Fruit fly (Drosophila melanogaster): ENCODE data around the gene CG6867.

DNA sequence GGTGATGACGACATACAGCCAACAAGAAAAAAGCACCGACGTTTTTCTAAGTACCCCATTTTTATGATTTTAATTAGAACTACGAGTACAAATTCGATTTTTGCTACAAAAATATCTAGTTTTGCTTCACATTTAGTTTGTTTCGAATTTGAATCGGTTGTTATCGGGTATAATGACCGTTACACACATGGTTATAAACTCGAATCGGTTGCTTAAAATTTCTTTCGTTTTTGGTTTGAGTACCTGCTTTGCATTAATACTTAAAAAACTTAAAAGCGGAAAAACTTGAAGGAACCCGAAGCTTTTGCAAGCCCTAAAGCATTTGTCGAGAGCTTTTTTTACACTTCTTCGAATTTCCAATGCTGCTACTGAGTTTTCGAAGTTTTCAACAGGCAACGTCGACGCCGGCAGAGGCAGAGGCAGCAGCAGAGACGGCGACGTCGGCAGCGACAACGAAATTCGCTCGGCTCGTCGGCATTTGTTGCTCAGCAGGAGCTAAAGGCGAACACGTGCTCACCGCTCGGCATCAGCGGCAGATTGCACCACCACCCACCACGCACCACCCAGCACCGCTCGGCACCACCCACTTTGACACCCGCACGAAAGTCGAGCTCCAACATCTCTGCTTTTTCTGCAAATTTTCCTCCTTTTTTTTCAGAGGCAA, 5.1 kb upstream of the CG6867 start:
- no peak for TF ChIP-seq woc (GFP tag; optimal IDR thresholded peaks at IDR 0.05)
- no peak for TF ChIP-seq Dif (GFP tag; optimal IDR thresholded peaks at IDR 0.05; ENCODE audit: partially characterized antibody)
- no peak for TF ChIP-seq h (GFP tag; optimal IDR thresholded peaks at IDR 0.05)
- no peak for TF ChIP-seq usp (GFP tag; optimal IDR thresholded peaks at IDR 0.05)
- no peak for TF ChIP-seq psq (GFP tag; optimal IDR thresholded peaks at IDR 0.05)
- no peak for TF ChIP-seq fru (GFP tag; optimal IDR thresholded peaks at IDR 0.05)

Measured in whole organism, wandering third instar larva.